Fruit fly (Drosophila melanogaster): ENCODE results near the gene CG33293.

Gene CG33293

dm6 chr3R:5205319-5206033, 35.1 kb downstream of the CG33293 start:
- TF ChIP-seq CG14655 (GFP tag; optimal IDR thresholded peaks at IDR 0.05) (no peak), Ets98B (GFP tag; IDR thresholded peaks at IDR 0.05) (peak; percentile 36; the same call in 1 of the 2 replicates), rn (GFP tag; IDR thresholded peaks at IDR 0.05) (no peak), gl (tag; optimal IDR thresholded peaks at IDR 0.05) (no peak), EcR (GFP tag; optimal IDR thresholded peaks at IDR 0.05) (peak; percentile 83), Snoo (tag; optimal IDR thresholded peaks at IDR 0.05) (no peak), CG9948 (tag; optimal IDR thresholded peaks at IDR 0.05) (no peak), Pif1A (GFP tag; optimal IDR thresholded peaks at IDR 0.05) (no peak), CG13204 (GFP tag; optimal IDR thresholded peaks at IDR 0.05) (no peak), CG32121 (GFP tag; IDR thresholded peaks at IDR 0.05) (peak; percentile 25; the same call in 1 of the 2 replicates), CG4496 (GFP tag; IDR thresholded peaks at IDR 0.05) (peak; percentile 55; the same call in 2 of the 3 replicates), CG10348 (GFP tag; IDR thresholded peaks at IDR 0.05) (no peak)

dm6 chr3R:5203796-5204195, 36.7 kb downstream of the CG33293 start:
- TF ChIP-seq D1 (tag; optimal IDR thresholded peaks at IDR 0.05): no peak
- TF ChIP-seq Pif1A (GFP tag; optimal IDR thresholded peaks at IDR 0.05): no peak
- TF ChIP-seq EcR (GFP tag; optimal IDR thresholded peaks at IDR 0.05): no peak
- TF ChIP-seq CG10348 (GFP tag; IDR thresholded peaks at IDR 0.05): no peak

DNA sequence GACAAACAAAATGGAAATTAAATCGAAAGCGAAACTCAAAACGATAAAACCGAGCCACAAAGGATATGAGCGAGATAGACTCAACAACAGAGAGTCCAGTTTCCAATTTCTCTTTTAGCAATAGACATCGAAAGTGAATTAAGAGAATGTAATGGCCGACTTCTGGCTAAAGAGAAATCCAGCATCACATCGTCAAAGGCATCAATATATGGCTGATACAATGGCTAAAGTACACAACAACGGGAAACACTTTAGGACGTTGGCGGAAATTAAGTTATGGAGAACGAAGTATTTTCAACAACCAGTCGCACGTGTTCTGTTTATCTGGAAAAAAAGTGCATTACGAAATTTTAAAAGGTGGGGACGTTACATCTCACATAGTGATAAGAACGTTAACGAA, 41.0 kb downstream of the CG33293 start:
- TF ChIP-seq CG8301 (tag; optimal IDR thresholded peaks at IDR 0.05): no peak
- no peak for TF ChIP-seq Pif1B (GFP tag; optimal IDR thresholded peaks at IDR 0.05)
- TF ChIP-seq Ets98B (GFP tag; IDR thresholded peaks at IDR 0.05): no peak

DNA sequence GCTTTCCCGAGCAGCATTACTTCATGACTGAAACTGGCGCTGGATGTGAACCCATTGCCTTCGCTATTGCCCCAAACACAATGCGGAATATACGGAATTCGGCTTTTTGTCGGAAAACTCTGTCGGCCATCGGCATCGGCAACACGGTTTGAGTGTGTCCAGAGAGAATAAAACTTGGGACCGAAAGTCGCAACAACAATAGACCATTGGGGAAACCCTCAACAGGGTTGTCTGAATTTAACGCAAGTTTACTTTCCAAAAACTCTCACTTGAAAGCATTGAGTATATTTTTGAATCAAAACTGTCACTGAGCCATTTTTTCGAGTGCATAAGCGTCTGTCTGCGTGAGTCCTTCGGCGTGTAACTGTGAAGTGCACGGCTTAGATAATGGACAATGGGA, 42.2 kb downstream of the CG33293 start:
- TF ChIP-seq EcR (GFP tag; optimal IDR thresholded peaks at IDR 0.05) (no peak), fd96Ca (GFP tag; IDR thresholded peaks at IDR 0.05) (no peak; the same call in 1 of the 3 replicates), CG12605 (GFP tag; IDR thresholded peaks at IDR 0.05) (peak; percentile 53), CG14655 (GFP tag; optimal IDR thresholded peaks at IDR 0.05) (no peak), Pif1A (GFP tag; optimal IDR thresholded peaks at IDR 0.05) (peak; percentile 59), Ets98B (GFP tag; IDR thresholded peaks at IDR 0.05) (no peak), CG15710 (tag; optimal IDR thresholded peaks at IDR 0.05) (peak; percentile 31), CG9948 (tag; optimal IDR thresholded peaks at IDR 0.05) (no peak), CG4496 (GFP tag; IDR thresholded peaks at IDR 0.05) (peak; percentile 63; the same call in 1 of the 3 replicates), CG32121 (GFP tag; IDR thresholded peaks at IDR 0.05) (peak; percentile 27; the same call in 1 of the 2 replicates), Snoo (tag; optimal IDR thresholded peaks at IDR 0.05) (peak; percentile 4), Pif1B (GFP tag; optimal IDR thresholded peaks at IDR 0.05) (no peak), CG8159 (tag; optimal IDR thresholded peaks at IDR 0.05) (no peak), rn (GFP tag; IDR thresholded peaks at IDR 0.05) (no peak), CG8301 (tag; optimal IDR thresholded peaks at IDR 0.05) (peak; percentile 21), CG17806 (tag; optimal IDR thresholded peaks at IDR 0.05) (peak; percentile 23)

dm6 chr3R:5193271-5193670, 47.3 kb downstream of the CG33293 start:
- peak; percentile 9 for TF ChIP-seq CG8159 (tag; optimal IDR thresholded peaks at IDR 0.05)
- no peak for TF ChIP-seq EcR (GFP tag; optimal IDR thresholded peaks at IDR 0.05)
- no peak for TF ChIP-seq CG13204 (GFP tag; optimal IDR thresholded peaks at IDR 0.05)
- peak; percentile 8 for TF ChIP-seq Pif1A (GFP tag; optimal IDR thresholded peaks at IDR 0.05)
- peak; percentile 7 for TF ChIP-seq CG14655 (GFP tag; optimal IDR thresholded peaks at IDR 0.05)

Measured in whole organism, pupa.